Fruit fly (Drosophila melanogaster) whole organism, pupa: ENCODE measurements around the gene Or67c.

Experiments used
- CG10348 ChIP-seq: fragments of 200-800 bp; sonication (Bioruptor generic); IDR thresholded peaks from 2 replicates; pipeline ENCODE4 v1.3.6; 2022; ENCODE audit warnings: missing biosample characterization, missing genetic modification characterization
- CG12605 ChIP-seq: fragments of 200-800 bp; sonication (Bioruptor generic); IDR thresholded peaks from 2 replicates; pipeline ENCODE4 v1.3.6; 2022; ENCODE audit warnings: missing biosample characterization, missing genetic modification characterization
- CG13204 ChIP-seq: fragments of 200-800 bp; sonication (Bioruptor generic); optimal IDR thresholded peaks from 2 replicates; lab custom pipeline; 2018; ENCODE audit warnings: missing biosample characterization, mild to moderate bottlenecking, missing genetic modification characterization, moderate library complexity
- CG14655 ChIP-seq: fragments of 200-800 bp; sonication (Bioruptor generic); optimal IDR thresholded peaks from 3 replicates; lab custom pipeline; 2017; ENCODE audit warnings: mild to moderate bottlenecking, missing biosample characterization, missing genetic modification reagents, missing genetic modification characterization
- CG15710 ChIP-seq: fragments of 200-800 bp; sonication (Bioruptor generic); optimal IDR thresholded peaks from 2 replicates; lab custom pipeline; 2018; ENCODE audit warnings: missing biosample characterization, mild to moderate bottlenecking, missing genetic modification characterization, moderate library complexity
- CG17806 ChIP-seq: fragments of 200-800 bp; sonication (Bioruptor generic); optimal IDR thresholded peaks from 2 replicates; lab custom pipeline; 2018; ENCODE audit warnings: missing biosample characterization, mild to moderate bottlenecking, missing genetic modification characterization, moderate library complexity
- CG32121 ChIP-seq: fragments of 200-800 bp; sonication (Bioruptor generic); IDR thresholded peaks from 2 replicates; pipeline ENCODE4 v1.3.6; 2022; ENCODE audit warnings: missing biosample characterization, missing genetic modification characterization
- CG34367 ChIP-seq: fragments of 200-800 bp; sonication (Bioruptor generic); optimal IDR thresholded peaks from 2 replicates; lab custom pipeline; 2018; ENCODE audit warnings: missing biosample characterization, mild to moderate bottlenecking, missing genetic modification characterization
- CG4496 ChIP-seq: fragments of 200-800 bp; sonication (Bioruptor generic); IDR thresholded peaks from 3 replicates; pipeline ENCODE4 v1.3.6; 2022; ENCODE audit warnings: missing biosample characterization, missing genetic modification characterization
- CG8159 ChIP-seq: fragments of 200-800 bp; sonication (Bioruptor generic); optimal IDR thresholded peaks from 3 replicates; lab custom pipeline; 2018; ENCODE audit warnings: missing biosample characterization, mild to moderate bottlenecking, missing genetic modification characterization, moderate library complexity
- CG8301 ChIP-seq: fragments of 200-800 bp; sonication (Bioruptor generic); optimal IDR thresholded peaks from 2 replicates; lab custom pipeline; 2018; ENCODE audit warnings: missing biosample characterization, mild to moderate bottlenecking, missing genetic modification characterization
- CG9948 ChIP-seq: fragments of 200-800 bp; sonication (Bioruptor generic); optimal IDR thresholded peaks from 2 replicates; lab custom pipeline; 2018; ENCODE audit warnings: missing biosample characterization, mild to moderate bottlenecking, missing genetic modification characterization, moderate library complexity
- D1 ChIP-seq: fragments of 200-800 bp; sonication (Bioruptor generic); optimal IDR thresholded peaks from 2 replicates; lab custom pipeline; 2018; ENCODE audit warnings: missing biosample characterization, mild to moderate bottlenecking, missing genetic modification characterization, moderate library complexity
- EcR ChIP-seq: fragments of 200-800 bp; sonication (Bioruptor generic); optimal IDR thresholded peaks from 3 replicates; lab custom pipeline; 2019; ENCODE audit warnings: missing biosample characterization, missing genetic modification characterization, mild to moderate bottlenecking, moderate library complexity, missing genetic modification reagents
- Ets98B ChIP-seq: fragments of 200-800 bp; sonication (Bioruptor generic); IDR thresholded peaks from 2 replicates; pipeline ENCODE4 v1.3.6; 2022; ENCODE audit warnings: missing biosample characterization, missing genetic modification characterization
- Pif1A ChIP-seq: fragments of 200-800 bp; sonication (Bioruptor generic); optimal IDR thresholded peaks from 3 replicates; lab custom pipeline; 2016; ENCODE audit warnings: missing biosample characterization, missing genetic modification characterization
- Pif1B ChIP-seq: fragments of 200-800 bp; sonication (Bioruptor generic); optimal IDR thresholded peaks from 3 replicates; lab custom pipeline; 2016; ENCODE audit warnings: missing biosample characterization, missing genetic modification characterization
- Snoo ChIP-seq: fragments of 200-800 bp; sonication (Bioruptor generic); optimal IDR thresholded peaks from 3 replicates; lab custom pipeline; 2017; ENCODE audit warnings: missing biosample characterization, mild to moderate bottlenecking, missing genetic modification characterization, inconsistent platforms
- fd96Ca ChIP-seq: fragments of 200-800 bp; sonication (Bioruptor generic); IDR thresholded peaks from 3 replicates; pipeline ENCODE4 v1.3.6; 2022; ENCODE audit warnings: missing biosample characterization, missing genetic modification characterization
- gl ChIP-seq: fragments of 200-800 bp; sonication (Bioruptor generic); optimal IDR thresholded peaks from 2 replicates; lab custom pipeline; 2018; ENCODE audit warnings: missing biosample characterization, mild to moderate bottlenecking, missing genetic modification characterization
- rn ChIP-seq: fragments of 200-800 bp; sonication (Bioruptor generic); IDR thresholded peaks from 2 replicates; pipeline ENCODE4 v1.3.6; 2022; ENCODE audit warnings: missing biosample characterization, missing genetic modification characterization

Gene Or67c

DNA sequence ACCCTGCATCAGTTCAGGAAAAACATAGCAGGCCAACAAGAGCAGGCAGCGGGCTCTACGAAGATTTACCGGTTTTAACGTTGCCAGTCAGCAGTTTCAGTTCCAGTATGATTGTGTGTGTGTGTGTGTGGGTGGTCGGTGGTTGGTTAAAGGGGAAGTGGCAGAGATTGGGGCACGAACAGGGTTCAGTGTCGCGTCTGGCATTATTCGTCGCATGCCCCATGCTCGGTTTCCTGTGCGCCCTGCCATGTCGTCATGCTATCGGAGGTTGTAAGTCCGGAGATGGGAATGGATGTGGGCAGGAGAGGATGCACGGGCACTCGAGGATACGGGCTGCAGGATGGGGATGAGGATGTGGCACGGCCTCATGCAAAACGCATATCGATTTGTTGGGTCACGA is 14.2 kb upstream of the Or67c start:
- TF ChIP-seq EcR (GFP tag; lab: Kevin White, UChicago) = peak; percentile 9
- TF ChIP-seq Pif1A = no peak
- peak; percentile 39 for TF ChIP-seq CG13204 (GFP tag; lab: Kevin White, UChicago)
- peak; percentile 41; the same call in 1 of the 3 replicates for TF ChIP-seq CG4496 (GFP tag; lab: Robert Waterston, UW)

- TF ChIP-seq Ets98B (GFP tag; lab: Robert Waterston, UW) (no peak), rn (GFP tag; lab: Robert Waterston, UW) (no peak), CG15710 (tag; lab: Kevin White, UChicago) (no peak), CG8301 (tag; lab: Kevin White, UChicago) (no peak), CG32121 (GFP tag; lab: Robert Waterston, UW) (no peak), Pif1A (no peak), CG9948 (tag; lab: Kevin White, UChicago) (no peak), CG12605 (GFP tag; lab: Robert Waterston, UW) (no peak), CG17806 (no peak), CG8159 (tag; lab: Kevin White, UChicago) (no peak), gl (tag; lab: Kevin White, UChicago) (no peak), Pif1B (GFP tag; lab: Kevin White, UChicago) (no peak), Snoo (no peak), EcR (GFP tag; lab: Kevin White, UChicago) (no peak), CG10348 (GFP tag; lab: Robert Waterston, UW) (no peak), D1 (tag; lab: Kevin White, UChicago) (no peak), CG34367 (tag; lab: Kevin White, UChicago) (no peak), CG13204 (GFP tag; lab: Kevin White, UChicago) (no peak), CG4496 (GFP tag; lab: Robert Waterston, UW) (no peak)
Measured at dm6 chr3L:10254131-10254530, 9.6 kb upstream of the Or67c start.

dm6 chr3L:10249836-10250235 is 5.3 kb upstream of the Or67c start:
- TF ChIP-seq CG8301 (tag; lab: Kevin White, UChicago) = no peak
- TF ChIP-seq CG14655 (GFP tag; lab: Kevin White, UChicago) = no peak

dm6 chr3L:10247579-10247978 is 3.1 kb upstream of the Or67c start:
- TF ChIP-seq CG8159 (tag; lab: Kevin White, UChicago) (no peak), CG14655 (GFP tag; lab: Kevin White, UChicago) (no peak), CG10348 (GFP tag; lab: Robert Waterston, UW) (no peak), CG17806 (no peak), Pif1B (GFP tag; lab: Kevin White, UChicago) (no peak), EcR (GFP tag; lab: Kevin White, UChicago) (no peak), CG9948 (tag; lab: Kevin White, UChicago) (no peak), Pif1A (no peak), CG13204 (GFP tag; lab: Kevin White, UChicago) (peak; percentile 3), CG8301 (tag; lab: Kevin White, UChicago) (no peak), CG15710 (tag; lab: Kevin White, UChicago) (peak; percentile 72), CG4496 (GFP tag; lab: Robert Waterston, UW) (no peak), rn (GFP tag; lab: Robert Waterston, UW) (no peak), Ets98B (GFP tag; lab: Robert Waterston, UW) (no peak), gl (tag; lab: Kevin White, UChicago) (no peak), CG12605 (GFP tag; lab: Robert Waterston, UW) (no peak), Snoo (no peak), fd96Ca (GFP tag; lab: Robert Waterston, UW) (no peak), CG34367 (tag; lab: Kevin White, UChicago) (peak; percentile 50), D1 (tag; lab: Kevin White, UChicago) (no peak), CG32121 (GFP tag; lab: Robert Waterston, UW) (no peak)

dm6 chr3L:10247121-10247520 is 2.6 kb upstream of the Or67c start:
- no peak for TF ChIP-seq CG14655 (GFP tag; lab: Kevin White, UChicago)
- TF ChIP-seq CG10348 (GFP tag; lab: Robert Waterston, UW) = peak; percentile 25; the same call in 1 of the 2 replicates
- no peak for TF ChIP-seq CG9948 (tag; lab: Kevin White, UChicago)
- TF ChIP-seq CG17806 = no peak
- TF ChIP-seq CG8301 (tag; lab: Kevin White, UChicago) = no peak
- TF ChIP-seq Snoo = no peak
- TF ChIP-seq CG32121 (GFP tag; lab: Robert Waterston, UW) = no peak
- no peak for TF ChIP-seq CG4496 (GFP tag; lab: Robert Waterston, UW)

DNA sequence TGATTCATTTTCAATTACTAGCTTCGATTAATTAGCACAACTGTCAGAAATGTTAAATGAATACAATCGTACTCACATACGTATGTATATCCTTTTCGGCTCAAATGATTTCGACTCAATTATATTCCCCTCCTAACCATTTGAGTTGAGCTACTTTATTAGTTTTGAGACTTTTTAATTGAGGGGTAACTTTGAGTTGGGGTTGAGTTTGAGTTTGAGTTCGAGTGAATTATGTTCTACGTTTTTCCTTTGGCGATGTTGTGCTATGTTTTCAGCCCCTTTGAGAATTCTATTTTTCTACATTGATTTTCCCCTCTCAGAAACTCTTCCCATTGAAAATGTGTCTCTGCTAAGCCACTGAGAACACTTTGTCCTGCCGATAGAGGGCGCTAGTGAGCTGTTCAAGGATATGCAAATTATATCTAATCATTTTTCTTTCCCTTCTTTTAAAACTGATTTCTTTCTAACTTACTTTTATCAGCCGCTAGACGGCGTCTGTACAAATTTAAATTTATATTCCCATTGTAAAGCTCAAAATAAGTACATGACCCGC is 1.8 kb upstream of the Or67c start:
- TF ChIP-seq Pif1A (no peak), CG13204 (GFP tag; lab: Kevin White, UChicago) (no peak), gl (tag; lab: Kevin White, UChicago) (no peak), CG4496 (GFP tag; lab: Robert Waterston, UW) (no peak), CG15710 (tag; lab: Kevin White, UChicago) (no peak), EcR (GFP tag; lab: Kevin White, UChicago) (no peak), CG8301 (tag; lab: Kevin White, UChicago) (no peak), CG10348 (GFP tag; lab: Robert Waterston, UW) (no peak), CG34367 (tag; lab: Kevin White, UChicago) (no peak)
